Worm (Caenorhabditis elegans) whole organism, L4 larva: ENCODE results near the gene grl-4.

ENCODE experiments used
- D1046.2 ChIP-seq: fragments of 200-800 bp; sonication (Bioruptor generic); IDR thresholded peaks from 2 replicates; pipeline ENCODE4 v1.3.6; 2022; ENCODE audit warnings: missing genetic modification characterization, missing compliant biosample characterization
- R02D3.7 ChIP-seq: fragments of 150-350 bp; sonication (generic microtip); optimal IDR thresholded peaks from 3 replicates; lab custom pipeline; 2014; ENCODE audit warnings: missing biosample characterization, missing genetic modification characterization
- T20F7.1 ChIP-seq: fragments of 200-800 bp; sonication (Bioruptor generic); optimal IDR thresholded peaks from 2 replicates; lab custom pipeline; 2018; ENCODE audit warnings: mild to moderate bottlenecking, missing genetic modification characterization, missing compliant biosample characterization
- T26A8.4 ChIP-seq: fragments of 200-800 bp; sonication (Bioruptor generic); IDR thresholded peaks from 2 replicates; pipeline ENCODE4 v1.3.6; 2022; ENCODE audit warnings: missing genetic modification characterization, missing compliant biosample characterization
- ZK337.2 ChIP-seq: fragments of 200-800 bp; sonication (Bioruptor generic); IDR thresholded peaks from 2 replicates; pipeline ENCODE4 v1.3.6; 2022; ENCODE audit warnings: missing genetic modification reagents, missing genetic modification characterization, missing compliant biosample characterization
- aha-1 ChIP-seq: fragments of 150-350 bp; peaks from one replicate; lab custom pipeline; 2014; ENCODE audit warnings: missing biosample characterization, missing genetic modification characterization
- arid-1 ChIP-seq: fragments of 200-800 bp; sonication (Bioruptor generic); conservative IDR thresholded peaks from 2 replicates; pipeline ENCODE4 v1.3.6; 2022; ENCODE audit warnings: missing genetic modification reagents, missing genetic modification characterization, missing compliant biosample characterization
- ceh-20 ChIP-seq: fragments of 200-800 bp; sonication (Bioruptor generic); IDR thresholded peaks from 2 replicates; pipeline ENCODE4 v1.3.6; 2022; ENCODE audit warnings: missing genetic modification reagents, missing genetic modification characterization, missing compliant biosample characterization
- ceh-28 ChIP-seq: fragments of 150-350 bp; optimal IDR thresholded peaks from 2 replicates; lab custom pipeline; 2014; ENCODE audit warnings: missing biosample characterization, missing genetic modification reagents, missing genetic modification characterization
- ceh-32 ChIP-seq: sonication (generic microtip); optimal IDR thresholded peaks from 2 replicates; lab custom pipeline; 2016; ENCODE audit warnings: mild to moderate bottlenecking, missing genetic modification characterization, missing compliant biosample characterization; ENCODE audit not compliant: poor library complexity
- ceh-82 ChIP-seq: sonication (generic microtip); optimal IDR thresholded peaks from 2 replicates; lab custom pipeline; 2017; ENCODE audit warnings: missing biosample characterization, missing genetic modification characterization
- ctbp-1 ChIP-seq: fragments of 200-800 bp; sonication (Bioruptor generic); IDR thresholded peaks from 2 replicates; pipeline ENCODE4 v1.3.6; 2022; ENCODE audit warnings: missing genetic modification reagents, missing genetic modification characterization, missing compliant biosample characterization
- daf-12 ChIP-seq: fragments of 150-350 bp; optimal IDR thresholded peaks from 2 replicates; lab custom pipeline; 2014; ENCODE audit warnings: missing biosample characterization, missing genetic modification reagents, missing genetic modification characterization
- daf-16 ChIP-seq, 3 experiments: sonication (generic microtip); optimal IDR thresholded peaks; 2 replicates each; lab custom pipeline; 2016 to 2017; ENCODE audit warnings: missing genetic modification characterization in 3 of 3, missing genetic modification reagents in 3 of 3, mild to moderate bottlenecking in 2 of 3, missing compliant biosample characterization in 2 of 3, missing biosample characterization in 1 of 3, moderate library complexity in 1 of 3
- daf-8 ChIP-seq: fragments of 200-800 bp; sonication (Bioruptor generic); IDR thresholded peaks from 2 replicates; pipeline ENCODE4 v1.3.6; 2022; ENCODE audit warnings: missing genetic modification characterization, missing compliant biosample characterization
- dmd-6 ChIP-seq: fragments of 200-800 bp; sonication (Bioruptor generic); IDR thresholded peaks from 2 replicates; pipeline ENCODE4 v1.3.6; 2022; ENCODE audit warnings: missing genetic modification reagents, missing genetic modification characterization, missing compliant biosample characterization
- dmd-9 ChIP-seq: fragments of 200-800 bp; sonication (Bioruptor generic); IDR thresholded peaks from 2 replicates; pipeline ENCODE4 v1.3.6; 2022; ENCODE audit warnings: missing genetic modification reagents, missing genetic modification characterization, missing compliant biosample characterization
- dve-1 ChIP-seq: sonication (generic microtip); optimal IDR thresholded peaks from 2 replicates; lab custom pipeline; 2017; ENCODE audit warnings: antibody characterized with exemption, mild to moderate bottlenecking, missing genetic modification characterization, missing compliant biosample characterization; ENCODE audit not compliant: insufficient read depth
- egl-27 ChIP-seq: sonication (generic microtip); optimal IDR thresholded peaks from 3 replicates; lab custom pipeline; 2017; ENCODE audit warnings: missing biosample characterization, missing genetic modification reagents, missing genetic modification characterization
- egl-43 ChIP-seq: fragments of 200-800 bp; sonication (Bioruptor generic); IDR thresholded peaks from 2 replicates; pipeline ENCODE4 v1.3.6; 2022; ENCODE audit warnings: missing genetic modification reagents, missing genetic modification characterization, missing compliant biosample characterization
- fkh-10 ChIP-seq: fragments of 150-350 bp; optimal IDR thresholded peaks from 2 replicates; lab custom pipeline; 2014; ENCODE audit warnings: missing biosample characterization, missing genetic modification reagents, missing genetic modification characterization
- gei-8 ChIP-seq: fragments of 200-800 bp; sonication (Bioruptor generic); optimal IDR thresholded peaks from 2 replicates; lab custom pipeline; 2018; ENCODE audit warnings: mild to moderate bottlenecking, missing genetic modification characterization, missing compliant biosample characterization
- hlh-30 ChIP-seq: sonication (generic microtip); optimal IDR thresholded peaks from 2 replicates; lab custom pipeline; 2017; ENCODE audit warnings: antibody characterized with exemption, mild to moderate bottlenecking, missing genetic modification characterization, missing compliant biosample characterization; ENCODE audit not compliant: insufficient read depth
- hmg-1.1 ChIP-seq: fragments of 200-800 bp; sonication (Bioruptor generic); IDR thresholded peaks from 2 replicates; pipeline ENCODE4 v1.3.6; 2022; ENCODE audit warnings: missing genetic modification reagents, missing genetic modification characterization, missing compliant biosample characterization
- jun-1 ChIP-seq: fragments of 150-350 bp; optimal IDR thresholded peaks from 2 replicates; lab custom pipeline; 2014; ENCODE audit warnings: missing biosample characterization, missing genetic modification reagents, missing genetic modification characterization
- lin-1 ChIP-seq: fragments of 200-800 bp; sonication (Bioruptor generic); IDR thresholded peaks from 2 replicates; pipeline ENCODE4 v1.3.6; 2022; ENCODE audit warnings: missing genetic modification reagents, missing genetic modification characterization, missing compliant biosample characterization
- lin-15B ChIP-seq: fragments of 150-350 bp; sonication (generic microtip); optimal IDR thresholded peaks from 3 replicates; lab custom pipeline; 2014; ENCODE audit warnings: missing biosample characterization, missing genetic modification characterization
- lin-29 ChIP-seq: fragments of 200-800 bp; sonication (Bioruptor generic); IDR thresholded peaks from 2 replicates; pipeline ENCODE4 v1.3.6; 2022; ENCODE audit warnings: missing genetic modification reagents, missing genetic modification characterization, missing compliant biosample characterization
- lin-38 ChIP-seq: fragments of 200-800 bp; sonication (Bioruptor generic); IDR thresholded peaks from 2 replicates; pipeline ENCODE4 v1.3.6; 2022; ENCODE audit warnings: missing genetic modification reagents, missing genetic modification characterization, missing compliant biosample characterization
- lin-39 ChIP-seq: fragments of 150-350 bp; optimal IDR thresholded peaks from 2 replicates; lab custom pipeline; 2014; ENCODE audit warnings: missing biosample characterization, missing genetic modification reagents, missing genetic modification characterization
- lsy-2 ChIP-seq, 2 experiments: fragments of 150-350 bp in 1 of 2; sonication (generic microtip) in 1 of 2; optimal IDR thresholded peaks; 2 replicates each; lab custom pipeline; 2014 to 2017; ENCODE audit warnings: missing biosample characterization in 2 of 2, missing genetic modification characterization in 2 of 2
- madf-5 ChIP-seq, 2 experiments: fragments of 200-800 bp; sonication (Bioruptor generic); IDR thresholded peaks; 2 replicates each; pipeline ENCODE4 v1.3.6; 2022; ENCODE audit warnings: missing compliant biosample characterization in 2 of 2, missing genetic modification characterization in 2 of 2
- mdt-29 ChIP-seq: fragments of 200-800 bp; sonication (Bioruptor generic); IDR thresholded peaks from 2 replicates; pipeline ENCODE4 v1.3.6; 2022; ENCODE audit warnings: missing genetic modification reagents, missing genetic modification characterization, missing compliant biosample characterization
- mes-2 ChIP-seq: sonication (generic microtip); optimal IDR thresholded peaks from 2 replicates; lab custom pipeline; 2016; ENCODE audit warnings: missing genotype, mild to moderate bottlenecking, missing genetic modification characterization, missing compliant biosample characterization; ENCODE audit not compliant: poor library complexity, severe bottlenecking
- mxl-2 ChIP-seq: fragments of 200-800 bp; sonication (Bioruptor generic); conservative IDR thresholded peaks from 2 replicates; pipeline ENCODE4 v1.3.6; 2022; ENCODE audit warnings: missing genetic modification reagents, missing genetic modification characterization, missing compliant biosample characterization
- nhr-10 ChIP-seq: fragments of 150-350 bp; optimal IDR thresholded peaks from 2 replicates; lab custom pipeline; 2014; ENCODE audit warnings: missing biosample characterization, missing genetic modification characterization
- nhr-111 ChIP-seq: fragments of 200-800 bp; sonication (Bioruptor generic); optimal IDR thresholded peaks from 2 replicates; lab custom pipeline; 2018; ENCODE audit warnings: mild to moderate bottlenecking, missing genetic modification characterization, missing compliant biosample characterization
- nhr-25 ChIP-seq: sonication (generic microtip); optimal IDR thresholded peaks from 2 replicates; lab custom pipeline; 2017; ENCODE audit warnings: missing genetic modification characterization, mild to moderate bottlenecking, missing compliant biosample characterization, antibody characterized with exemption, moderate library complexity, borderline replicate concordance; ENCODE audit not compliant: insufficient read depth
- nhr-41 ChIP-seq: fragments of 200-800 bp; sonication (Bioruptor generic); IDR thresholded peaks from 2 replicates; pipeline ENCODE4 v1.3.6; 2022; ENCODE audit warnings: missing genetic modification reagents, missing genetic modification characterization, missing compliant biosample characterization
- nhr-48 ChIP-seq: sonication (generic microtip); optimal IDR thresholded peaks from 2 replicates; lab custom pipeline; 2016; ENCODE audit warnings: mild to moderate bottlenecking, missing genetic modification characterization, missing compliant biosample characterization
- nhr-76 ChIP-seq: fragments of 150-350 bp; optimal IDR thresholded peaks from 2 replicates; lab custom pipeline; 2014; ENCODE audit warnings: missing biosample characterization, missing genetic modification characterization
- pqm-1 ChIP-seq: sonication (generic microtip); optimal IDR thresholded peaks from 2 replicates; lab custom pipeline; 2017; ENCODE audit warnings: missing biosample characterization, missing genetic modification characterization
- snpc-4 ChIP-seq: fragments of 150-350 bp; optimal IDR thresholded peaks from 2 replicates; lab custom pipeline; 2014; ENCODE audit warnings: missing biosample characterization, missing genetic modification characterization
- unc-130 ChIP-seq: sonication (generic microtip); optimal IDR thresholded peaks from 2 replicates; lab custom pipeline; 2016; ENCODE audit warnings: missing genetic modification reagents, missing genetic modification characterization, missing compliant biosample characterization
- unc-62 ChIP-seq, 3 experiments: fragments of 150-350 bp in 1 of 3; sonication (generic microtip); optimal IDR thresholded peaks in 2 of 3; peaks in 1 of 3; 1 replicate in 1 of 3; 2 replicates in 2 of 3; lab custom pipeline; 2014 to 2017; ENCODE audit warnings: missing biosample characterization in 3 of 3, missing genetic modification characterization in 3 of 3, missing genetic modification reagents in 3 of 3, missing genotype in 1 of 3
- zag-1 ChIP-seq: fragments of 150-350 bp; optimal IDR thresholded peaks from 2 replicates; lab custom pipeline; 2014; ENCODE audit warnings: missing biosample characterization, missing genetic modification characterization
- zfp-2 ChIP-seq: sonication (generic microtip); optimal IDR thresholded peaks from 2 replicates; lab custom pipeline; 2016; ENCODE audit warnings: mild to moderate bottlenecking, missing genetic modification characterization, missing compliant biosample characterization
- ztf-7 ChIP-seq: fragments of 150-350 bp; optimal IDR thresholded peaks from 2 replicates; lab custom pipeline; 2014; ENCODE audit warnings: missing biosample characterization, missing genetic modification characterization

Gene grl-4

ce11 chrIV:7316613-7317153, 6.1 kb upstream of the grl-4 start, which contains the start of gene F42C5.9 (continued):
- TF ChIP-seq lin-38 (GFP tag; lab: Robert Waterston, UW) (peak; percentile 37; the same call in 1 of the 2 replicates), daf-16 (GFP tag; optimal IDR thresholded peaks at IDR 0.05; lab: Kevin White, UChicago) (no peak), daf-16 (tag; optimal IDR thresholded peaks at IDR 0.05; lab: Kevin White, UChicago) (peak; percentile 62), madf-5 (GFP tag; IDR thresholded peaks at IDR 0.05; lab: Robert Waterston, UW) (no peak)

ce11 chrIV:7313962-7314361, 3.4 kb upstream of the grl-4 start:
- no peak for TF ChIP-seq gei-8 (GFP tag; lab: Kevin White, UChicago)
- TF ChIP-seq egl-43: no peak
- TF ChIP-seq T20F7.1: peak; percentile 67
- peak; percentile 20; the same call in 1 of the 2 replicates for TF ChIP-seq T26A8.4 (GFP tag; lab: Robert Waterston, UW)
- no peak for TF ChIP-seq nhr-76 (tag; lab: Kevin White, UChicago)
- TF ChIP-seq ceh-82 (tag; lab: Kevin White, UChicago): no peak
- no peak for TF ChIP-seq mxl-2 (GFP tag; lab: Robert Waterston, UW)
- peak; percentile 87 for TF ChIP-seq hlh-30 (tag; lab: Kevin White, UChicago)
- no peak for TF ChIP-seq nhr-111 (GFP tag; lab: Kevin White, UChicago)
- TF ChIP-seq daf-12 (tag; lab: Kevin White, UChicago): no peak
- TF ChIP-seq dve-1 (tag; lab: Kevin White, UChicago): peak; percentile 82
- no peak for TF ChIP-seq nhr-41 (GFP tag; lab: Robert Waterston, UW)
- no peak for TF ChIP-seq R02D3.7 (tag; lab: Kevin White, UChicago)
- no peak for TF ChIP-seq ceh-28 (tag; lab: Kevin White, UChicago)
- TF ChIP-seq dmd-6: peak; percentile 41
- no peak for TF ChIP-seq nhr-48 (tag; lab: Kevin White, UChicago)
- no peak for TF ChIP-seq jun-1 (tag; lab: Kevin White, UChicago)
- no peak for TF ChIP-seq D1046.2 (GFP tag; lab: Robert Waterston, UW)
- TF ChIP-seq lin-39 (tag; lab: Kevin White, UChicago): no peak
- peak in 1 of 2 experiments; percentile 79 for TF ChIP-seq lsy-2 (tag; optimal IDR thresholded peaks at IDR 0.05; lab: Kevin White, UChicago)
- TF ChIP-seq dmd-9 (GFP tag; lab: Robert Waterston, UW): no peak
- no peak for TF ChIP-seq egl-27 (tag; lab: Kevin White, UChicago)
- no peak for TF ChIP-seq ceh-32 (tag; lab: Kevin White, UChicago)
- no peak for TF ChIP-seq lin-29 (GFP tag; lab: Robert Waterston, UW)
- TF ChIP-seq zag-1 (tag; lab: Kevin White, UChicago): no peak
- no peak for TF ChIP-seq ceh-20 (GFP tag; lab: Robert Waterston, UW)
- no peak for TF ChIP-seq arid-1 (GFP tag; lab: Robert Waterston, UW)
- no peak for TF ChIP-seq lin-1 (GFP tag; lab: Robert Waterston, UW)
- TF ChIP-seq mes-2 (tag; lab: Kevin White, UChicago): peak; percentile 77
- TF ChIP-seq snpc-4 (tag; lab: Kevin White, UChicago): no peak
- no peak for TF ChIP-seq ctbp-1 (GFP tag; lab: Robert Waterston, UW)
- TF ChIP-seq daf-8 (GFP tag; lab: Robert Waterston, UW): no peak
- peak; percentile 29 for TF ChIP-seq nhr-25 (tag; lab: Kevin White, UChicago)
- TF ChIP-seq unc-62 (GFP tag; optimal IDR thresholded peaks at IDR 0.05 in 1 of 2; lab: Kevin White, UChicago): no peak
- no peak for TF ChIP-seq unc-62 (tag; optimal IDR thresholded peaks at IDR 0.05; lab: Kevin White, UChicago)
- peak; percentile 7 for TF ChIP-seq ztf-7 (tag; lab: Kevin White, UChicago)
- peak; percentile 2 for TF ChIP-seq pqm-1 (tag; lab: Kevin White, UChicago)
- TF ChIP-seq ZK337.2 (GFP tag; lab: Robert Waterston, UW): no peak
- no peak for TF ChIP-seq lin-15B
- peak; percentile 30 for TF ChIP-seq unc-130
- TF ChIP-seq aha-1: no peak
- no peak for TF ChIP-seq mdt-29 (GFP tag; lab: Robert Waterston, UW)
- peak; percentile 58 for TF ChIP-seq hmg-1.1 (GFP tag; lab: Robert Waterston, UW)
- TF ChIP-seq nhr-10: no peak
- TF ChIP-seq fkh-10 (GFP tag; lab: Kevin White, UChicago): no peak
- no peak for TF ChIP-seq zfp-2 (tag; lab: Kevin White, UChicago)
